Worm (Caenorhabditis elegans) whole organism, L4/young adult: ENCODE measurements around the gene F54C8.6.

Experiments
- W03F9.2 ChIP-seq: fragments of 150-350 bp; optimal IDR thresholded peaks from 2 replicates; lab custom pipeline; 2014; ENCODE audit warnings: missing biosample characterization, missing genetic modification characterization
- dao-5 ChIP-seq: sonication (generic microtip); optimal IDR thresholded peaks from 2 replicates; lab custom pipeline; 2016; ENCODE audit warnings: missing genotype, missing genetic modification characterization, moderate library complexity, missing compliant biosample characterization
- him-1 ChIP-seq: sonication (generic microtip); optimal IDR thresholded peaks from 2 replicates; lab custom pipeline; 2016; ENCODE audit warnings: missing genotype, missing genetic modification reagents, missing genetic modification characterization, missing compliant biosample characterization

DNA sequence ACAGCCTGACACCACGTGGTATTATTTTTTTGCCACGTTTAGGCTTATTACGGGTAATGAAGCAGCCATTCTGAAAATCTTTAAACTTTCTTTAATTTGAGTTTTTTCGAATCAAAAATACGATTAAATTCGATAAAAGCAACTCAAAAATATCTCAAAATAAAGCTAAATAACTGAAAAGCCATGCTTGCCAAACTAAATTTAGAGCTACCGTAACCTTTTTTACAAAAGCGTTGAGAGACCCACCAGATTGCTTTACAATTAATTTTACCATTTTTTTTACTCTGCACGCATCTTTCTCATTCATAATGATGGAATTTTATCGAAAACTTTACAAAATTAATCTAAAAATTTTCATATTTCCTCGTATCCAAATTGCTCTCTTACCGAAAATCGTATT, 38.3 kb upstream of the F54C8.6 start:
- TF ChIP-seq him-1 = no peak
- TF ChIP-seq dao-5 (tag; lab: Kevin White, UChicago) = no peak
- TF ChIP-seq W03F9.2 (tag; lab: Kevin White, UChicago) = no peak
